Worm (Caenorhabditis elegans): ENCODE measurements around the gene hgrs-1.

- no peak for TF ChIP-seq med-1 (GFP tag; optimal IDR thresholded peaks at IDR 0.05; ENCODE audit: insufficient read depth)
- no peak for TF ChIP-seq cog-1 (tag; optimal IDR thresholded peaks at IDR 0.05)
- TF ChIP-seq ref-1 (GFP tag; conservative IDR thresholded peaks at IDR 0.05): no peak
- TF ChIP-seq tab-1 (GFP tag; IDR thresholded peaks at IDR 0.05): no peak
- TF ChIP-seq flt-1 (GFP tag; IDR thresholded peaks at IDR 0.05): no peak
- no peak for TF ChIP-seq ztf-29 (GFP tag; IDR thresholded peaks at IDR 0.05)
- TF ChIP-seq T22C8.4 (GFP tag; IDR thresholded peaks at IDR 0.05): no peak
Observed at ce11 chrIV:8243170-8243569, 37.3 kb upstream of the hgrs-1 start.
